Fruit fly (Drosophila melanogaster): ENCODE results near the gene Jon66Ci.
A peak's percentile ranks its signal among the peaks of the same experiment; 100 is the strongest.

Jon66Ci gene

dm6 chr3L:8385055-8385454, 6.3 kb upstream of the Jon66Ci start (continued):
- TF ChIP-seq CG31441 (GFP tag; IDR thresholded peaks at IDR 0.05) (peak; percentile 29; the same call in 1 of the 2 replicates), CG2712 (tag; optimal IDR thresholded peaks at IDR 0.05) (peak; percentile 26)

- no peak for TF ChIP-seq h (optimal IDR thresholded peaks at IDR 0.05)
- no peak for TF ChIP-seq chm (GFP tag; IDR thresholded peaks at IDR 0.05)
- no peak for TF ChIP-seq CG32767 (GFP tag; IDR thresholded peaks at IDR 0.05)
- TF ChIP-seq vfl (GFP tag; optimal IDR thresholded peaks at IDR 0.05) = no peak
- TF ChIP-seq wek (GFP tag; optimal IDR thresholded peaks at IDR 0.05) = no peak
- no peak for TF ChIP-seq CG14014 (GFP tag; IDR thresholded peaks at IDR 0.05)
- TF ChIP-seq pho (GFP tag; optimal IDR thresholded peaks at IDR 0.05) = no peak
- TF ChIP-seq bab2 (GFP tag; optimal IDR thresholded peaks at IDR 0.05) = no peak
- no peak for TF ChIP-seq insv (GFP tag; optimal IDR thresholded peaks at IDR 0.05)
- no peak for TF ChIP-seq Adf1 (GFP tag; IDR thresholded peaks at IDR 0.05)
- no peak for TF ChIP-seq CTCF (GFP tag; optimal IDR thresholded peaks at IDR 0.05)
- TF ChIP-seq Nf-YA (GFP tag; IDR thresholded peaks at IDR 0.05) = no peak
- TF ChIP-seq CG15479 (GFP tag; optimal IDR thresholded peaks at IDR 0.05) = no peak
- no peak for TF ChIP-seq peb (GFP tag; IDR thresholded peaks at IDR 0.05)
- TF ChIP-seq Lpt (GFP tag; optimal IDR thresholded peaks at IDR 0.05) = no peak
- no peak for TF ChIP-seq CG10462 (GFP tag; optimal IDR thresholded peaks at IDR 0.05)
Observed at dm6 chr3L:8393549-8393948, 2.2 kb downstream of the Jon66Ci start, which contains the start of gene Jon66Cii. Gene Jon66Cii (minus strand): TSS chr3L:8393649.

- TF ChIP-seq CrebB (tag; optimal IDR thresholded peaks at IDR 0.05) (no peak), NC2β (GFP tag; optimal IDR thresholded peaks at IDR 0.05) (no peak), exex (tag; optimal IDR thresholded peaks at IDR 0.05) (peak; percentile 83), Kr (GFP tag; optimal IDR thresholded peaks at IDR 0.05) (no peak), seq (GFP tag; IDR thresholded peaks at IDR 0.05) (no peak), vnd (GFP tag; IDR thresholded peaks at IDR 0.05; ENCODE audit: partially characterized antibody) (no peak)
Observed at dm6 chr3L:8394132-8394531, 2.8 kb downstream of the Jon66Ci start.

- TF ChIP-seq CG16779 (GFP tag; IDR thresholded peaks at IDR 0.05) = no peak
- TF ChIP-seq inv (GFP tag; IDR thresholded peaks at IDR 0.05; ENCODE audit: partially characterized antibody) = no peak; the same call in 1 of the 2 replicates
- no peak for TF ChIP-seq CG2116 (GFP tag; optimal IDR thresholded peaks at IDR 0.05)
- TF ChIP-seq vnd (GFP tag; IDR thresholded peaks at IDR 0.05; ENCODE audit: partially characterized antibody) = peak; percentile 22; the same call in 1 of the 3 replicates
- peak; percentile 40; the same call in 1 of the 2 replicates for TF ChIP-seq MBD-R2 (GFP tag; IDR thresholded peaks at IDR 0.05)
- no peak for TF ChIP-seq kni (GFP tag; optimal IDR thresholded peaks at IDR 0.05)
- TF ChIP-seq Asciz (GFP tag; optimal IDR thresholded peaks at IDR 0.05) = no peak
- no peak for TF ChIP-seq CG12659 (GFP tag; optimal IDR thresholded peaks at IDR 0.05)
- no peak for TF ChIP-seq gfzf (GFP tag; optimal IDR thresholded peaks at IDR 0.05)
- no peak for TF ChIP-seq CG30403 (GFP tag; optimal IDR thresholded peaks at IDR 0.05)
- TF ChIP-seq CG34376 (GFP tag; optimal IDR thresholded peaks at IDR 0.05) = no peak
- TF ChIP-seq ems (GFP tag; optimal IDR thresholded peaks at IDR 0.05) = no peak
- no peak for TF ChIP-seq CG18011 (GFP tag; optimal IDR thresholded peaks at IDR 0.05)
- TF ChIP-seq CG11695 (GFP tag; IDR thresholded peaks at IDR 0.05) = no peak
- TF ChIP-seq row (GFP tag; IDR thresholded peaks at IDR 0.05) = no peak
- TF ChIP-seq CG4730 (GFP tag; IDR thresholded peaks at IDR 0.05) = no peak
- no peak for TF ChIP-seq NfI (GFP tag; optimal IDR thresholded peaks at IDR 0.05)
- TF ChIP-seq pho (GFP tag; optimal IDR thresholded peaks at IDR 0.05) = no peak
- TF ChIP-seq cg (GFP tag; optimal IDR thresholded peaks at IDR 0.05) = no peak
- TF ChIP-seq stwl (tag; optimal IDR thresholded peaks at IDR 0.05) = peak; percentile 29
- peak; percentile 10 for TF ChIP-seq Med (GFP tag)
- TF ChIP-seq toy (GFP tag; IDR thresholded peaks at IDR 0.05) = no peak
- TF ChIP-seq run (tag; optimal IDR thresholded peaks at IDR 0.05) = no peak
- TF ChIP-seq Xbp1 (GFP tag; optimal IDR thresholded peaks at IDR 0.05) = peak; percentile 2
- no peak for TF ChIP-seq CG11560 (tag; IDR thresholded peaks at IDR 0.05)
- TF ChIP-seq tin (GFP tag; optimal IDR thresholded peaks at IDR 0.05) = no peak
- TF ChIP-seq CG2712 (tag; optimal IDR thresholded peaks at IDR 0.05) = no peak
- no peak for TF ChIP-seq Spps (tag; optimal IDR thresholded peaks at IDR 0.05)
Observed at dm6 chr3L:8394944-8395343, 3.6 kb downstream of the Jon66Ci start.

Data from whole organism, embryonic.